Worm (Caenorhabditis elegans): ENCODE results near the gene F46B3.15.

DNA sequence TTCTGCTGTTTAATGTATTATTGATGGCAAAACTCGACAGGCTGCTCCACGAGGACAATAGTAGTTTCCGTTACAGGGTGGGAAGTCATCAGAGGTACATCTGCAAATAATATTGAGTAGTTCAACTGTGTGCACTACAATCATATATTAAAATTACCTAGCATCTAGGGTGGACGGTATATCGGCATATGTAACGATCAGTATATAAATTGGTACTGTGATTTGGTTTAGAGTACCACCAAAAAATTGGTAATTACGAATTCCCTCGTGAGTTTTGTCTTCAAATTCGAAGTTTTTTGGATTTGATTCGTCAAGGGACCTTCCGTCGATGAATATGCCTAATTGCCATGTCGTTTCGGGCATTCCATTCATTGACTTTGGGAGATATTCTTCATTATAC, 3.3 kb upstream of the F46B3.15 start, which contains the start of gene ttr-13:
- TF ChIP-seq ztf-11 (tag; optimal IDR thresholded peaks at IDR 0.05) = no peak
- TF ChIP-seq elt-3 (tag; optimal IDR thresholded peaks at IDR 0.05) = no peak
